Worm (Caenorhabditis elegans): ENCODE data around the gene R11D1.7.

R11D1.7 gene

DNA sequence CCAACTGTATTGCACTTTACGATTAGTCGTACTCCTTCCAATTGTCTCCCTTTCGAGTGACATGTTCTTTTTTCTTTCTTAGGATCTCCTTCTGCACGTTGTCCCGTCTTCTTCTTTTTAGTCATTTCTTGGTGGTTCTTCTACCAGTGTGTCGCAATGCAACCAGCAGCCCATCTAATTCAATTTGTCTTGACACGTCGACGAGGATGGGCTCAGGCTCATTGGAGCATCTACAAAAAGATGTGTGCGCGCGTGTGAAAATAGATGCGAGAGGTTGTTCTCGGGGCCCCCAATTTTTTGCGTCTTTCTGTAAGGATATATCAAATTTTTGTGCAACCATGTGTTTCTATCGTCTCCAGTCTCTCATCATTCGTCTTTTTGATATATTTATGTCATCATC is 18.2 kb upstream of the R11D1.7 start:
- no peak for TF ChIP-seq unc-62 (GFP tag; optimal IDR thresholded peaks at IDR 0.05)
- TF ChIP-seq ces-1 (GFP tag; optimal IDR thresholded peaks at IDR 0.05), result peak; percentile 63

DNA sequence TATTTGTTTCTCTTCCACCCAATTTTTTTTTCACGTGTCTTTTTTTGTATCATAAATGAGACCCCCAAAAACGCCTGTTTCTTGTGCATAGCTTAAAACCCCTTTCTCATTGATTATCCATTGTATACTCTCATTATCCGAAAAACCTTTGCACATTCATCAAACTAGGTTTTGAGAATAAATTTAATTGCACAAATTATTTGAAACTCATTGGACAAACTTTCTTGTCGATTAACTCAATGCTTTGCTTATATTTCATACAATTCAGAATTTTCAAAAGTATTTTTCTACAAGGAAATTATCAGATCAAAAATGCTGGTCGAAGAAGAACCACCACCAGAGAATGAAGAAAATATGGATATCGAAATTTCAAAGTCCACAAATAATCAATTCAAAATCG is 15.7 kb upstream of the R11D1.7 start, which contains the start of gene R11D1.1:
TSS of gene R11D1.1 (plus strand) at position 301 of the 400 bp plus-strand sequence.
- TF ChIP-seq pha-4 (tag; optimal IDR thresholded peaks at IDR 0.05) (no peak), sem-2 (GFP tag; optimal IDR thresholded peaks at IDR 0.05) (no peak), elt-3 (tag; optimal IDR thresholded peaks at IDR 0.05) (no peak), nhr-28 (tag; optimal IDR thresholded peaks at IDR 0.05) (no peak), mep-1 (tag; optimal IDR thresholded peaks at IDR 0.05) (no peak)

ce11 chrV:12706511-12706910 is 13.3 kb upstream of the R11D1.7 start:
- TF ChIP-seq M03D4.4 (tag; optimal IDR thresholded peaks at IDR 0.05) (no peak), ham-2 (GFP tag; optimal IDR thresholded peaks at IDR 0.05) (no peak)

ce11 chrV:12708305-12708704 is 11.5 kb upstream of the R11D1.7 start, which contains the start of gene R11D1.2:
TSS of gene R11D1.2 (plus strand) at chrV:12708605.
- TF ChIP-seq unc-120 (tag; optimal IDR thresholded peaks at IDR 0.05; ENCODE audit: poor library complexity, severe bottlenecking) (no peak), mab-5 (tag; optimal IDR thresholded peaks at IDR 0.05) (no peak), unc-39 (tag; optimal IDR thresholded peaks at IDR 0.05) (no peak), mep-1 (tag; optimal IDR thresholded peaks at IDR 0.05) (no peak), mls-2 (tag; optimal IDR thresholded peaks at IDR 0.05) (no peak), nhr-2 (tag; optimal IDR thresholded peaks at IDR 0.05) (no peak)

DNA sequence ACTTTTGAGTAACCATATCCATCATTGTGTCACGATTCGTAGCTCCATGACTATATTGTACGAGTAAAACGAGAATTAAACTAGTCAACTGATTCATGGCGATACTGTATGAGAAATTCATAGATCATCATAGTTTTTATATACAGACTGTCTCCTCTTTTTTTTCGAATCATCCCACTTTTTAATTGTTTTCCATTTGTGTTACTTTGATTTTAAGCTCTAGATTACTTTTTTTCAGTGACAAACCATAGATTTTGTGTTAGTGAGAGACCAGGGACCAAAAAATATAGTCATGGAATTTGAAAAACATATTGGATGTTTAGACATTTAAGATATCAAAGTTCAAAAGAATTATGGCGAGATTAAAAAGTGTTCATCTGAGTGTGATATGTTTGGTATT is 7.8 kb upstream of the R11D1.7 start, which contains the start of gene R11D1.3:
TSS of gene R11D1.3 (minus strand) at position 101 of the 400 bp plus-strand sequence.
- TF ChIP-seq elt-3 (tag; optimal IDR thresholded peaks at IDR 0.05), result no peak
- TF ChIP-seq blmp-1 (tag; optimal IDR thresholded peaks at IDR 0.05), result no peak
- TF ChIP-seq hlh-1 (tag; optimal IDR thresholded peaks at IDR 0.05), result no peak
- no peak for TF ChIP-seq M03D4.4 (tag; optimal IDR thresholded peaks at IDR 0.05)
- no peak for TF ChIP-seq unc-120 (tag; optimal IDR thresholded peaks at IDR 0.05; ENCODE audit: poor library complexity, severe bottlenecking)
- TF ChIP-seq lsy-2 (tag; optimal IDR thresholded peaks at IDR 0.05), result no peak
- TF ChIP-seq zip-8 (tag; optimal IDR thresholded peaks at IDR 0.05), result no peak
- no peak for TF ChIP-seq snpc-4 (tag; optimal IDR thresholded peaks at IDR 0.05)
- TF ChIP-seq ceh-39 (tag; optimal IDR thresholded peaks at IDR 0.05), result no peak
- TF ChIP-seq unc-39 (tag; optimal IDR thresholded peaks at IDR 0.05), result no peak
- no peak for TF ChIP-seq bed-3 (GFP tag; optimal IDR thresholded peaks at IDR 0.05)
- TF ChIP-seq nhr-237 (tag; optimal IDR thresholded peaks at IDR 0.05), result no peak
- TF ChIP-seq mep-1 (tag; optimal IDR thresholded peaks at IDR 0.05), result no peak
- TF ChIP-seq elt-1 (tag; optimal IDR thresholded peaks at IDR 0.05; ENCODE audit: borderline replicate concordance, insufficient read depth), result no peak
- TF ChIP-seq lin-13 (tag; optimal IDR thresholded peaks at IDR 0.05), result no peak

DNA sequence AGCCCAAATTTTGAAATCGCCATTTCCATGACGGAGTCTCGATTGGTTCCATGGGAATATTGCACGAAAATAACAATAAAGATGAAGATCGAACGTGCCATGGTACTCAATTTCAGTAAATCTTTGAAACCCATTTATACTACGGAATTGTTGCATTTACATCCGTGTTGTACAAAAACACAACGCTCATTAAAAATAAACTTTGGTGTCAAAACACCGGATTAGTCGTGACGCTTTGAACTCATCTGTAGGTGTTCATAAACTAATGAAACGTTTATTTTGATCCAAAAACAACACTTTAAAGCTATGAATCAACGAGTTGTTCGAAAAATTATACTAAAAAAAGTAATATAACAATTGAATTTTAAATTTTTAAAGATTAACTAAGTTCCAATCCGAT is 5.7 kb upstream of the R11D1.7 start, which contains the start of gene R11D1.4:
TSS of gene R11D1.4 (minus strand) at position 101 of the 400 bp plus-strand sequence.
- TF ChIP-seq nhr-12 (tag; optimal IDR thresholded peaks at IDR 0.05) (no peak), bed-3 (GFP tag; optimal IDR thresholded peaks at IDR 0.05) (no peak), mep-1 (tag; optimal IDR thresholded peaks at IDR 0.05) (no peak), cnd-1 (tag; optimal IDR thresholded peaks at IDR 0.05) (no peak), nhr-2 (tag; optimal IDR thresholded peaks at IDR 0.05) (no peak), nhr-237 (tag; optimal IDR thresholded peaks at IDR 0.05) (no peak), sptf-1 (tag; optimal IDR thresholded peaks at IDR 0.05) (no peak), pha-4 (tag; optimal IDR thresholded peaks at IDR 0.05) (no peak), zip-8 (tag; optimal IDR thresholded peaks at IDR 0.05) (no peak), lin-13 (tag; optimal IDR thresholded peaks at IDR 0.05) (no peak), lin-32 (GFP tag; optimal IDR thresholded peaks at IDR 0.05) (no peak), elt-1 (tag; optimal IDR thresholded peaks at IDR 0.05; ENCODE audit: borderline replicate concordance, insufficient read depth) (no peak), unc-120 (tag; optimal IDR thresholded peaks at IDR 0.05; ENCODE audit: poor library complexity, severe bottlenecking) (no peak), unc-62 (GFP tag; optimal IDR thresholded peaks at IDR 0.05) (no peak)

DNA sequence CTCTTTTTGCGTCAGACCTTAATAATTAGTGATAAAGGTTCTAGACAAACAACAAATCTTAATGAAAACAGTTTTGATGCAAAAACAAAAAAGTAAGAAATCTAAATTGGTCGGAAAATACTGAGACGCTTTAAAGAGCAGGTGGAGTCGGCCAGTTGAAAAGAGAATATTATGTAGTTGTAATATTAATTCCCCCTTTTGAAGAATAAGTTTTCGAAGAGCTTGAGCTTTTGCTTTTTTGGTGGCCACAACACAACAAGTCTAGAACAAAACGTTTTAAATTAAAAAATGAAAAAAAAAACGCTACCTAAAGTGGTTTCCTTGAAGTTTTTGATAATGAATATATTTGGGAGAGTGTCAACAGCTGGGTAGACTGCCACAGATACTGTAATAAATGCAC is 3.4 kb upstream of the R11D1.7 start, which contains the start of gene str-178:
TSS of gene str-178 (minus strand) at position 101 of the 400 bp plus-strand sequence.
- TF ChIP-seq pha-4 (tag; optimal IDR thresholded peaks at IDR 0.05), result no peak
- no peak for TF ChIP-seq ceh-83 (GFP tag; optimal IDR thresholded peaks at IDR 0.05)
- TF ChIP-seq sptf-1 (tag; optimal IDR thresholded peaks at IDR 0.05), result no peak
